Fruit fly (Drosophila melanogaster) whole organism, embryonic: Measurements from ENCODE around the gene Cdc16.

Source experiments
- Antp ChIP-seq: fragments of 200-800 bp; sonication (Bioruptor generic); optimal IDR thresholded peaks from 3 replicates; lab custom pipeline; 2016; ENCODE audit warnings: missing biosample characterization, missing genetic modification characterization
- Atf3 ChIP-seq: fragments of 200-800 bp; sonication (Bioruptor generic); optimal IDR thresholded peaks from 3 replicates; lab custom pipeline; 2016; ENCODE audit warnings: missing biosample characterization, missing genetic modification characterization
- B-H2 ChIP-seq: fragments of 200-800 bp; sonication (Bioruptor generic); optimal IDR thresholded peaks from 2 replicates; lab custom pipeline; 2018; ENCODE audit warnings: missing biosample characterization, mild to moderate bottlenecking, missing genetic modification characterization
- CG11504 ChIP-seq: fragments of 200-800 bp; sonication (Bioruptor generic); optimal IDR thresholded peaks from 3 replicates; lab custom pipeline; 2019; ENCODE audit warnings: missing biosample characterization, mild to moderate bottlenecking, missing genetic modification characterization, moderate library complexity
- CG14050 ChIP-seq: fragments of 200-800 bp; sonication (Bioruptor generic); IDR thresholded peaks from 3 replicates; pipeline ENCODE4 v1.3.6; 2022; ENCODE audit warnings: missing biosample characterization, missing genetic modification characterization
- CG1529 ChIP-seq: fragments of 200-800 bp; sonication (Bioruptor generic); optimal IDR thresholded peaks from 3 replicates; lab custom pipeline; 2018; ENCODE audit warnings: missing biosample characterization, missing genetic modification characterization
- CG16813 ChIP-seq: fragments of 200-800 bp; sonication (Bioruptor generic); IDR thresholded peaks from 3 replicates; pipeline ENCODE4 v1.3.6; 2022; ENCODE audit warnings: missing biosample characterization, missing genetic modification characterization; ENCODE audit not compliant: partially characterized antibody
- CG16815 ChIP-seq: fragments of 200-800 bp; sonication (Bioruptor generic); optimal IDR thresholded peaks from 3 replicates; lab custom pipeline; 2017; ENCODE audit warnings: missing biosample characterization, mild to moderate bottlenecking, missing genetic modification characterization
- CG17328 ChIP-seq: fragments of 200-800 bp; sonication (Bioruptor generic); IDR thresholded peaks from 2 replicates; pipeline ENCODE4 v1.3.6; 2022; ENCODE audit warnings: missing biosample characterization, missing genetic modification characterization
- CG17802 ChIP-seq: fragments of 200-800 bp; sonication (Bioruptor generic); optimal IDR thresholded peaks from 2 replicates; lab custom pipeline; 2018; ENCODE audit warnings: missing biosample characterization, mild to moderate bottlenecking, missing genetic modification characterization, moderate library complexity
- CG2120 ChIP-seq: fragments of 200-800 bp; sonication (Bioruptor generic); optimal IDR thresholded peaks from 3 replicates; lab custom pipeline; 2016; ENCODE audit warnings: missing biosample characterization, missing genetic modification characterization
- CG3065 ChIP-seq: fragments of 200-800 bp; sonication (Bioruptor generic); optimal IDR thresholded peaks from 2 replicates; lab custom pipeline; 2016; ENCODE audit warnings: missing biosample characterization, missing genetic modification characterization
- CG42726 ChIP-seq: fragments of 200-800 bp; sonication (Bioruptor generic); IDR thresholded peaks from 2 replicates; pipeline ENCODE4 v1.3.6; 2022; ENCODE audit warnings: missing biosample characterization, missing genetic modification characterization; ENCODE audit not compliant: partially characterized antibody
- CG4424 ChIP-seq: fragments of 200-800 bp; sonication (Bioruptor generic); optimal IDR thresholded peaks from 3 replicates; lab custom pipeline; 2016; ENCODE audit warnings: missing biosample characterization, missing genetic modification characterization
- CG4820 ChIP-seq: fragments of 200-800 bp; sonication (Bioruptor generic); optimal IDR thresholded peaks from 3 replicates; lab custom pipeline; 2016; ENCODE audit warnings: missing biosample characterization, missing genetic modification characterization
- CG6175 ChIP-seq: fragments of 200-800 bp; sonication (Bioruptor generic); IDR thresholded peaks from 3 replicates; pipeline ENCODE4 v1.3.6; 2022; ENCODE audit warnings: missing biosample characterization, missing genetic modification characterization
- CG7987 ChIP-seq: fragments of 200-800 bp; sonication (Bioruptor generic); optimal IDR thresholded peaks from 2 replicates; lab custom pipeline; 2018; ENCODE audit warnings: missing biosample characterization, mild to moderate bottlenecking, missing genetic modification characterization, moderate library complexity
- CG8388 ChIP-seq: fragments of 200-800 bp; sonication (Bioruptor generic); optimal IDR thresholded peaks from 2 replicates; lab custom pipeline; 2019; ENCODE audit warnings: missing biosample characterization, mild to moderate bottlenecking, missing genetic modification characterization, moderate library complexity
- CkIIα-i1 ChIP-seq: fragments of 200-800 bp; sonication (Bioruptor generic); IDR thresholded peaks from 2 replicates; pipeline ENCODE4 v1.3.6; 2022; ENCODE audit warnings: missing biosample characterization, missing genetic modification characterization
- D19B ChIP-seq: fragments of 200-800 bp; sonication (Bioruptor generic); optimal IDR thresholded peaks from 2 replicates; lab custom pipeline; 2017; ENCODE audit warnings: missing biosample characterization, mild to moderate bottlenecking, missing genetic modification characterization
- Elba2 ChIP-seq: fragments of 200-800 bp; sonication (Bioruptor generic); optimal IDR thresholded peaks from 3 replicates; lab custom pipeline; 2016; ENCODE audit warnings: missing biosample characterization, missing genetic modification characterization
- H15 ChIP-seq: fragments of 200-800 bp; sonication (Bioruptor generic); IDR thresholded peaks from 3 replicates; pipeline ENCODE4 v1.3.6; 2022; ENCODE audit warnings: missing biosample characterization, missing genetic modification characterization
- Meics ChIP-seq: fragments of 200-800 bp; sonication (Bioruptor generic); optimal IDR thresholded peaks from 2 replicates; lab custom pipeline; 2017; ENCODE audit warnings: missing biosample characterization, mild to moderate bottlenecking, missing genetic modification characterization
- Nf-YA ChIP-seq: fragments of 200-800 bp; sonication (Bioruptor generic); IDR thresholded peaks from 2 replicates; pipeline ENCODE4 v1.3.6; 2022; ENCODE audit warnings: missing biosample characterization, missing genetic modification characterization
- Nf-YB ChIP-seq: fragments of 200-800 bp; sonication (Bioruptor generic); optimal IDR thresholded peaks from 3 replicates; lab custom pipeline; 2019; ENCODE audit warnings: missing biosample characterization, mild to moderate bottlenecking, missing genetic modification characterization, moderate library complexity
- Six4 ChIP-seq: fragments of 200-800 bp; sonication (Bioruptor generic); optimal IDR thresholded peaks from 2 replicates; lab custom pipeline; 2016; ENCODE audit warnings: missing biosample characterization, missing genetic modification characterization
- YL-1 ChIP-seq: fragments of 200-800 bp; sonication (Bioruptor generic); optimal IDR thresholded peaks from 3 replicates; lab custom pipeline; 2017; ENCODE audit warnings: missing biosample characterization, mild to moderate bottlenecking, missing genetic modification characterization
- ap ChIP-seq: fragments of 200-800 bp; sonication (Bioruptor generic); IDR thresholded peaks from 2 replicates; pipeline ENCODE4 v1.3.6; 2022; ENCODE audit warnings: missing biosample characterization, missing genetic modification characterization
- ato ChIP-seq: fragments of 200-800 bp; sonication (Bioruptor generic); IDR thresholded peaks from 2 replicates; pipeline ENCODE4 v1.3.6; 2022; ENCODE audit warnings: missing biosample characterization, missing genetic modification characterization; ENCODE audit not compliant: partially characterized antibody
- az2 ChIP-seq: fragments of 200-800 bp; sonication (Bioruptor generic); optimal IDR thresholded peaks from 3 replicates; lab custom pipeline; 2016; ENCODE audit warnings: missing biosample characterization, missing genetic modification characterization
- br ChIP-seq: fragments of >200 bp; optimal IDR thresholded peaks from 2 replicates; lab custom pipeline; 2017
- btn ChIP-seq: fragments of 200-800 bp; sonication (Bioruptor generic); optimal IDR thresholded peaks from 2 replicates; lab custom pipeline; 2016; ENCODE audit warnings: missing biosample characterization, missing genetic modification characterization
- cad ChIP-seq: fragments of >200 bp; optimal IDR thresholded peaks from 2 replicates; lab custom pipeline; 2017; ENCODE audit warnings: missing biosample characterization, missing genetic modification characterization
- chif ChIP-seq, 2 experiments: fragments of 200-800 bp; sonication (Bioruptor generic); optimal IDR thresholded peaks; 3 replicates each; lab custom pipeline; 2016; ENCODE audit warnings: missing biosample characterization in 2 of 2, missing genetic modification characterization in 2 of 2
- corto ChIP-seq: fragments of 200-800 bp; sonication (Bioruptor generic); optimal IDR thresholded peaks from 2 replicates; lab custom pipeline; 2016; ENCODE audit warnings: missing biosample characterization, mild to moderate bottlenecking, missing genetic modification characterization, moderate library complexity
- dpn ChIP-seq, 2 experiments: fragments of 200-800 bp; sonication (Bioruptor generic); optimal IDR thresholded peaks; 3 replicates each; lab custom pipeline; 2016; ENCODE audit warnings: missing biosample characterization in 2 of 2, missing genetic modification characterization in 2 of 2
- dysf ChIP-seq: fragments of 200-800 bp; sonication (Bioruptor generic); IDR thresholded peaks from 3 replicates; pipeline ENCODE4 v1.3.6; 2022; ENCODE audit warnings: missing biosample characterization, missing genetic modification characterization
- gem ChIP-seq: fragments of 200-800 bp; sonication (Bioruptor generic); optimal IDR thresholded peaks from 2 replicates; lab custom pipeline; 2019; ENCODE audit warnings: missing biosample characterization, mild to moderate bottlenecking, missing genetic modification characterization, moderate library complexity
- grn ChIP-seq: fragments of 200-800 bp; sonication (Bioruptor generic); optimal IDR thresholded peaks from 3 replicates; lab custom pipeline; 2017; ENCODE audit warnings: missing biosample characterization, missing genetic modification characterization
- ken ChIP-seq: fragments of 200-800 bp; sonication (Bioruptor generic); IDR thresholded peaks from 3 replicates; pipeline ENCODE4 v1.3.6; 2022; ENCODE audit warnings: missing biosample characterization, missing genetic modification characterization
- klu ChIP-seq: fragments of 200-800 bp; sonication (Bioruptor generic); IDR thresholded peaks from 2 replicates; pipeline ENCODE4 v1.3.6; 2022; ENCODE audit warnings: missing biosample characterization, missing genetic modification characterization
- lmd ChIP-seq: fragments of 200-800 bp; sonication (Bioruptor generic); IDR thresholded peaks from 2 replicates; pipeline ENCODE4 v1.3.6; 2022; ENCODE audit warnings: missing biosample characterization, missing genetic modification characterization
- nau ChIP-seq: fragments of 200-800 bp; sonication (Bioruptor generic); optimal IDR thresholded peaks from 3 replicates; lab custom pipeline; 2017; ENCODE audit warnings: missing biosample characterization, mild to moderate bottlenecking, missing genetic modification characterization, missing genetic modification reagents
- pb ChIP-seq: fragments of 200-800 bp; sonication (Bioruptor generic); optimal IDR thresholded peaks from 3 replicates; lab custom pipeline; 2016; ENCODE audit warnings: missing biosample characterization, missing genetic modification characterization
- psq ChIP-seq: fragments of 200-800 bp; sonication (Bioruptor generic); optimal IDR thresholded peaks from 2 replicates; lab custom pipeline; 2017; ENCODE audit warnings: missing biosample characterization, missing genetic modification characterization
- sc ChIP-seq, 3 experiments: fragments of >200 bp in 2 of 3; fragments of 200-800 bp in 1 of 3; sonication (Bioruptor generic) in 1 of 3; optimal IDR thresholded peaks; 2 replicates in 2 of 3; 3 replicates in 1 of 3; lab custom pipeline; 2017; ENCODE audit warnings: mild to moderate bottlenecking in 1 of 3, missing biosample characterization in 1 of 3, missing genetic modification characterization in 1 of 3, missing genetic modification reagents in 1 of 3
- sens-2 ChIP-seq: fragments of 200-800 bp; sonication (Bioruptor generic); IDR thresholded peaks from 2 replicates; pipeline ENCODE4 v1.3.6; 2022; ENCODE audit warnings: missing biosample characterization, missing genetic modification characterization
- tap ChIP-seq: fragments of 200-800 bp; optimal IDR thresholded peaks from 3 replicates; lab custom pipeline; 2019; ENCODE audit warnings: missing biosample characterization, mild to moderate bottlenecking, missing genetic modification characterization, moderate library complexity
- trem ChIP-seq: fragments of 200-800 bp; optimal IDR thresholded peaks from 3 replicates; lab custom pipeline; 2019; ENCODE audit warnings: missing biosample characterization, mild to moderate bottlenecking, missing genetic modification characterization, moderate library complexity
- tx ChIP-seq: fragments of 200-800 bp; sonication (Bioruptor generic); optimal IDR thresholded peaks from 2 replicates; lab custom pipeline; 2016; ENCODE audit warnings: missing biosample characterization, missing genetic modification characterization
- vnd ChIP-seq: fragments of 200-800 bp; sonication (Bioruptor generic); IDR thresholded peaks from 3 replicates; pipeline ENCODE4 v1.3.6; 2022; ENCODE audit warnings: missing biosample characterization, missing genetic modification characterization; ENCODE audit not compliant: partially characterized antibody

Gene Cdc16

dm6 chr3R:23331280-23331679, 50.3 kb downstream of the Cdc16 start (continued):
- peak; percentile 54 for TF ChIP-seq trem
- TF ChIP-seq CG1529, result peak; percentile 51
- TF ChIP-seq CG16813 (GFP tag; lab: Robert Waterston, UW), result peak; percentile 9; the same call in 1 of the 3 replicates
- TF ChIP-seq az2 (GFP tag; lab: Kevin White, UChicago), result peak; percentile 55
- TF ChIP-seq grn (GFP tag; lab: Kevin White, UChicago), result no peak
- no peak for TF ChIP-seq CG17328 (GFP tag; lab: Robert Waterston, UW)
- TF ChIP-seq CG8388 (GFP tag; lab: Kevin White, UChicago), result peak; percentile 11
- no peak for TF ChIP-seq br (lab: Kevin White, UChicago)
- peak; percentile 13 for TF ChIP-seq pb (GFP tag; lab: Kevin White, UChicago)
- TF ChIP-seq corto (GFP tag; lab: Kevin White, UChicago), result no peak
- no peak for TF ChIP-seq tx (GFP tag; lab: Kevin White, UChicago)
- TF ChIP-seq CkIIα-i1 (GFP tag; lab: Robert Waterston, UW), result no peak
- TF ChIP-seq Antp (GFP tag; lab: Kevin White, UChicago), result no peak
- no peak for TF ChIP-seq Elba2
- TF ChIP-seq CG4424 (GFP tag; lab: Kevin White, UChicago), result peak; percentile 75
- peak; percentile 16 for TF ChIP-seq Atf3 (GFP tag; lab: Kevin White, UChicago)
- peak; percentile 53 for TF ChIP-seq tap (tag; lab: Kevin White, UChicago)
- TF ChIP-seq CG7987 (GFP tag; lab: Kevin White, UChicago), result peak; percentile 86
- TF ChIP-seq ap (GFP tag; lab: Robert Waterston, UW), result 0 out of 2 replicates have a peak, but pooled peaks have one; percentile 13
- TF ChIP-seq Meics (GFP tag; lab: Kevin White, UChicago), result peak; percentile 43
- peak; percentile 71 for TF ChIP-seq B-H2 (GFP tag; lab: Kevin White, UChicago)
- TF ChIP-seq dpn (GFP tag; optimal IDR thresholded peaks at IDR 0.05; lab: Kevin White, UChicago), result peak; percentile 21 to 60
- no peak for TF ChIP-seq CG42726 (GFP tag; lab: Robert Waterston, UW)
- TF ChIP-seq Nf-YB (GFP tag; lab: Kevin White, UChicago), result peak; percentile 38
- 0 out of 3 replicates have a peak, but pooled peaks have one; percentile 38 for TF ChIP-seq H15 (GFP tag; lab: Robert Waterston, UW)
- TF ChIP-seq cad, result no peak
- TF ChIP-seq CG6175 (GFP tag; lab: Robert Waterston, UW), result no peak
- no peak for TF ChIP-seq D19B
- TF ChIP-seq chif (GFP tag; optimal IDR thresholded peaks at IDR 0.05; lab: Kevin White, UChicago), result peak in 1 of 2 experiments; percentile 34
- TF ChIP-seq gem (tag; lab: Kevin White, UChicago), result no peak
- TF ChIP-seq ken (GFP tag; lab: Robert Waterston, UW), result no peak
- no peak for TF ChIP-seq sens-2
- peak; percentile 42 for TF ChIP-seq CG4820 (GFP tag; lab: Kevin White, UChicago)
- TF ChIP-seq CG11504 (tag; lab: Kevin White, UChicago), result peak; percentile 51
- TF ChIP-seq sc (optimal IDR thresholded peaks at IDR 0.05; lab: Kevin White, UChicago), result no peak
- TF ChIP-seq sc (GFP tag; optimal IDR thresholded peaks at IDR 0.05; lab: Kevin White, UChicago), result peak; percentile 50
- TF ChIP-seq CG17802, result peak; percentile 66
- no peak for TF ChIP-seq CG2120 (GFP tag; lab: Kevin White, UChicago)
- no peak for TF ChIP-seq ato (GFP tag; lab: Robert Waterston, UW)
- TF ChIP-seq nau (GFP tag; lab: Kevin White, UChicago), result no peak
- TF ChIP-seq Nf-YA (GFP tag; lab: Robert Waterston, UW), result no peak
- TF ChIP-seq vnd, result no peak
- no peak for TF ChIP-seq psq (GFP tag; lab: Kevin White, UChicago)
- peak; percentile 34; the same call in 1 of the 3 replicates for TF ChIP-seq dysf
- TF ChIP-seq CG3065 (GFP tag; lab: Kevin White, UChicago), result peak; percentile 10
- no peak for TF ChIP-seq klu (GFP tag; lab: Robert Waterston, UW)
- peak; percentile 21 for TF ChIP-seq Six4 (GFP tag; lab: Kevin White, UChicago)
- TF ChIP-seq CG16815, result no peak
- no peak; the same call in 1 of the 2 replicates for TF ChIP-seq lmd (GFP tag; lab: Robert Waterston, UW)
- peak; percentile 1 for TF ChIP-seq btn (GFP tag; lab: Kevin White, UChicago)
- TF ChIP-seq CG14050, result no peak
- no peak for TF ChIP-seq YL-1 (GFP tag; lab: Kevin White, UChicago)
